Fruit fly (Drosophila melanogaster) whole organism, larva: ENCODE measurements around the gene Muted.
A peak's percentile ranks its signal among the peaks of the same experiment; 100 is the strongest.

ENCODE experiments used
- noc ChIP-seq: fragments of 200-800 bp; sonication (Bioruptor generic); optimal IDR thresholded peaks from 3 replicates; lab custom pipeline; 2019; ENCODE audit warnings: missing biosample characterization, mild to moderate bottlenecking, missing genetic modification characterization, moderate library complexity

Gene Muted

DNA sequence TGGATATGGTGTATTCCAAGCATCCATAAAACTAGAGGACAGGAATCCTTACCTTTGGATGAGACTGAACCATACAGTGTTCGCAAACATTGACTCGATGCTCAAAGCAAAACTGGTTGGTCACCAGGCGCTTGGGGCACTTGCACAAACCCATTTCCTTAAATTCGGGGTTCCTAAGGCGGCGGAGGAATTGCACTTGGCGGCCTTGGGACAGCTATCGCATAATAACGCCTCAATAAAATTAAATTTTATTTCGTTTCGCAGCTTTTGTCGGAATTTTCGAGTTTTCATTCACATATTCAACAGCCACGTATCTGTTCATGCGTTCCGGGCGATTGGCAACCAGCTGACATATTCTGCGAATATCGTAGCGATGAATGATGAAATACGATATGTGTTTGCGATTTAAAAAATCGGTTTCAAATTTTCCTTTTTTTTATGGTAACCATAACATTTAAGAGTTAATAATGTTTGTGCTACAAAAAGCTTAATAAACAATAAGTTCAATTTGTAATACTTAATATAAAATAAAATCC lies 3.3 kb downstream of the Muted start, which contains the start of gene CG5382:
TSS of gene CG5382 (minus strand) at position 324 of the 536 bp plus-strand sequence.
- TF ChIP-seq noc (tag; lab: Kevin White, UChicago): no peak

- TF ChIP-seq noc (tag; lab: Kevin White, UChicago): no peak
Observed at dm6 chr3R:22367126-22368076, 5.0 kb downstream of the Muted start, which contains the start of the genes Polr3F and PyK. Gene Polr3F, minus strand, starts transcription at chr3R:22367373. Gene PyK, plus strand, starts transcription at chr3R:22367536.

dm6 chr3R:22368077-22368776 lies 5.8 kb downstream of the Muted start:
- peak; percentile 19 for TF ChIP-seq noc (tag; lab: Kevin White, UChicago)

DNA sequence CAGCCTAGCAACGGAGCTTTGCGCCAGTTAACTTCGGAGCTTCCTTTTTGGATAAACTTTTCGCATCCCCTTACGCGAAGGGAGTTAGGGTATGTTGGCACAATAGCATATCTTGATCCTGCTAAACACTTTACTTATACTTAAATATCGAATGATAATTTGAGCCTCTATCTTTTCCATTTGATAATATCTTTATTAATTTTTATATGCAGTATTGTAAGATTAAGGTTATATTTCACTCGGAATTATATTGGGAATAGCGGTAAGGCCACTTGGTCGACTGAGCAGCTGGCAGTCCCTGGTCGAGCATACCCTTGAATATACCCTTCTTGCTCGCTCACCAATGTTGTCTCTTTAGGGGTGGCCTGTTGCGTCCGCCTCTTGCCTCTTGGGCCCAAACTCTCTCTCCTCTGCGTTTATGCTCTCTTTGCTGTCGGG lies 6.4 kb downstream of the Muted start:
- TF ChIP-seq noc (tag; lab: Kevin White, UChicago): no peak

DNA sequence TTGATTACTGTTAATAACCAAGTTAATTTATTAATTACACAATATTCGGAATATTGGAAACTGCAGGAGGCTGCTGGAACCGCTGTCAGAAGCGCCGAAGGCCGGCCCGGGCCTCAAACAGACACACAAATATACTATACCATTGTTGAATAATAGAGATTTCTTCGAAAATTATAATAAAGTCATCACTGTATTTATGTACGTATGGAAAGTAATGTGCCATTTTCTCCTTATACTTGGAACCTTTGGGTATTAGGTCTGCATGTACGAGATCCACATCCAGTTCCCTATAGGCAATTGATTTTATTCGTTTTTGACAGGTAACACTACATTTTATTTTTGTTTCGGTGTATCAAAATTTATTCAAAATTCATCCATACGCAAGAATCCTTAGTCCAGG lies 10.1 kb downstream of the Muted start, which contains the start of gene CG7069:
TSS of gene CG7069 (plus strand) at position 301 of the 400 bp plus-strand sequence.
- TF ChIP-seq noc (tag; lab: Kevin White, UChicago): no peak

- no peak for TF ChIP-seq noc (tag; lab: Kevin White, UChicago)
Observed at dm6 chr3R:22375674-22376073, 13.3 kb downstream of the Muted start, which contains the start of gene CG18596. Gene CG18596, plus strand, starts transcription at chr3R:22375923.

- no peak for TF ChIP-seq noc (tag; lab: Kevin White, UChicago)
Observed at dm6 chr3R:22379942-22380341, 17.5 kb downstream of the Muted start, which contains the start of gene CG34149. Gene CG34149, plus strand, starts transcription at chr3R:22380128.

- no peak for TF ChIP-seq noc (tag; lab: Kevin White, UChicago)
Observed at dm6 chr3R:22381077-22381476, 18.7 kb downstream of the Muted start, which contains the start of gene CG43342. Gene CG43342, plus strand, starts transcription at chr3R:22381340.

- no peak for TF ChIP-seq noc (tag; lab: Kevin White, UChicago)
Observed at dm6 chr3R:22381735-22382134, 19.3 kb downstream of the Muted start, which contains the start of gene Gpdh3. Gene Gpdh3, plus strand, starts transcription at chr3R:22382035.

dm6 chr3R:22389614-22390013 lies 27.2 kb downstream of the Muted start, which contains the start of the genes CAH8 and CG7059:
Gene CAH8, minus strand, starts transcription at chr3R:22389714.
Gene CG7059, plus strand, starts transcription at chr3R:22389780.
- TF ChIP-seq noc (tag; lab: Kevin White, UChicago): no peak

DNA sequence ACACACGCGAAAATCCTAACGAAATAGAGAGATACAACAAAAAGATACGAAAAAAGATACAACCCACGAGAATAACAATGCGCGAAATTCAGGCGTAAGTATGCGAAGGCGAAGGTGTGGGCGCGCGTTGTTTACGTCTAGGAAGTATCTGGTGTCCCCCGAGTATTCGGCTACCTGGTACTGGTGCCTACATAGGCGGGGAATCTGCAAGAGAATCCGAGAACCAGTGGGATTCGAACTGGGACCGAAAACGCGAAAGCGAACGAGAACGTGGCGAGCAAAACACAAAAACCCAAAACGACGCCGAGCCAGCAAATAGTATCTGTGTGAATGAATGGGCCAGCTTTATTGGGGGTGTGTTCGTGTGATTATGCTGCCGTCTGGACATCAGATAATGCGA lies 27.7 kb downstream of the Muted start:
- no peak for TF ChIP-seq noc (tag; lab: Kevin White, UChicago)

dm6 chr3R:22394004-22394403 lies 31.6 kb downstream of the Muted start, which contains the start of gene CG13857:
Gene CG13857, minus strand, starts transcription at chr3R:22394104.
- TF ChIP-seq noc (tag; lab: Kevin White, UChicago): no peak

- no peak for TF ChIP-seq noc (tag; lab: Kevin White, UChicago)
Observed at dm6 chr3R:22395409-22396178, 33.2 kb downstream of the Muted start.

dm6 chr3R:22396238-22396772 lies 33.9 kb downstream of the Muted start:
- TF ChIP-seq noc (tag; lab: Kevin White, UChicago): peak; percentile 3
